Fruit fly (Drosophila melanogaster) whole organism, pupa: ENCODE results near the gene CG7685.

Source experiments
- CG10348 ChIP-seq: fragments of 200-800 bp; sonication (Bioruptor generic); IDR thresholded peaks from 2 replicates; pipeline ENCODE4 v1.3.6; 2022; ENCODE audit warnings: missing biosample characterization, missing genetic modification characterization
- CG12605 ChIP-seq: fragments of 200-800 bp; sonication (Bioruptor generic); IDR thresholded peaks from 2 replicates; pipeline ENCODE4 v1.3.6; 2022; ENCODE audit warnings: missing biosample characterization, missing genetic modification characterization
- CG13204 ChIP-seq: fragments of 200-800 bp; sonication (Bioruptor generic); optimal IDR thresholded peaks from 2 replicates; lab custom pipeline; 2018; ENCODE audit warnings: missing biosample characterization, mild to moderate bottlenecking, missing genetic modification characterization, moderate library complexity
- CG14655 ChIP-seq: fragments of 200-800 bp; sonication (Bioruptor generic); optimal IDR thresholded peaks from 3 replicates; lab custom pipeline; 2017; ENCODE audit warnings: mild to moderate bottlenecking, missing biosample characterization, missing genetic modification reagents, missing genetic modification characterization
- CG15710 ChIP-seq: fragments of 200-800 bp; sonication (Bioruptor generic); optimal IDR thresholded peaks from 2 replicates; lab custom pipeline; 2018; ENCODE audit warnings: missing biosample characterization, mild to moderate bottlenecking, missing genetic modification characterization, moderate library complexity
- CG17806 ChIP-seq: fragments of 200-800 bp; sonication (Bioruptor generic); optimal IDR thresholded peaks from 2 replicates; lab custom pipeline; 2018; ENCODE audit warnings: missing biosample characterization, mild to moderate bottlenecking, missing genetic modification characterization, moderate library complexity
- CG32121 ChIP-seq: fragments of 200-800 bp; sonication (Bioruptor generic); IDR thresholded peaks from 2 replicates; pipeline ENCODE4 v1.3.6; 2022; ENCODE audit warnings: missing biosample characterization, missing genetic modification characterization
- CG34367 ChIP-seq: fragments of 200-800 bp; sonication (Bioruptor generic); optimal IDR thresholded peaks from 2 replicates; lab custom pipeline; 2018; ENCODE audit warnings: missing biosample characterization, mild to moderate bottlenecking, missing genetic modification characterization
- CG4496 ChIP-seq: fragments of 200-800 bp; sonication (Bioruptor generic); IDR thresholded peaks from 3 replicates; pipeline ENCODE4 v1.3.6; 2022; ENCODE audit warnings: missing biosample characterization, missing genetic modification characterization
- CG8159 ChIP-seq: fragments of 200-800 bp; sonication (Bioruptor generic); optimal IDR thresholded peaks from 3 replicates; lab custom pipeline; 2018; ENCODE audit warnings: missing biosample characterization, mild to moderate bottlenecking, missing genetic modification characterization, moderate library complexity
- CG8301 ChIP-seq: fragments of 200-800 bp; sonication (Bioruptor generic); optimal IDR thresholded peaks from 2 replicates; lab custom pipeline; 2018; ENCODE audit warnings: missing biosample characterization, mild to moderate bottlenecking, missing genetic modification characterization
- CG9948 ChIP-seq: fragments of 200-800 bp; sonication (Bioruptor generic); optimal IDR thresholded peaks from 2 replicates; lab custom pipeline; 2018; ENCODE audit warnings: missing biosample characterization, mild to moderate bottlenecking, missing genetic modification characterization, moderate library complexity
- D1 ChIP-seq: fragments of 200-800 bp; sonication (Bioruptor generic); optimal IDR thresholded peaks from 2 replicates; lab custom pipeline; 2018; ENCODE audit warnings: missing biosample characterization, mild to moderate bottlenecking, missing genetic modification characterization, moderate library complexity
- EcR ChIP-seq: fragments of 200-800 bp; sonication (Bioruptor generic); optimal IDR thresholded peaks from 3 replicates; lab custom pipeline; 2019; ENCODE audit warnings: missing biosample characterization, missing genetic modification characterization, mild to moderate bottlenecking, moderate library complexity, missing genetic modification reagents
- Ets98B ChIP-seq: fragments of 200-800 bp; sonication (Bioruptor generic); IDR thresholded peaks from 2 replicates; pipeline ENCODE4 v1.3.6; 2022; ENCODE audit warnings: missing biosample characterization, missing genetic modification characterization
- Pif1A ChIP-seq: fragments of 200-800 bp; sonication (Bioruptor generic); optimal IDR thresholded peaks from 3 replicates; lab custom pipeline; 2016; ENCODE audit warnings: missing biosample characterization, missing genetic modification characterization
- Pif1B ChIP-seq: fragments of 200-800 bp; sonication (Bioruptor generic); optimal IDR thresholded peaks from 3 replicates; lab custom pipeline; 2016; ENCODE audit warnings: missing biosample characterization, missing genetic modification characterization
- Snoo ChIP-seq: fragments of 200-800 bp; sonication (Bioruptor generic); optimal IDR thresholded peaks from 3 replicates; lab custom pipeline; 2017; ENCODE audit warnings: missing biosample characterization, mild to moderate bottlenecking, missing genetic modification characterization, inconsistent platforms
- fd96Ca ChIP-seq: fragments of 200-800 bp; sonication (Bioruptor generic); IDR thresholded peaks from 3 replicates; pipeline ENCODE4 v1.3.6; 2022; ENCODE audit warnings: missing biosample characterization, missing genetic modification characterization
- gl ChIP-seq: fragments of 200-800 bp; sonication (Bioruptor generic); optimal IDR thresholded peaks from 2 replicates; lab custom pipeline; 2018; ENCODE audit warnings: missing biosample characterization, mild to moderate bottlenecking, missing genetic modification characterization
- rn ChIP-seq: fragments of 200-800 bp; sonication (Bioruptor generic); IDR thresholded peaks from 2 replicates; pipeline ENCODE4 v1.3.6; 2022; ENCODE audit warnings: missing biosample characterization, missing genetic modification characterization

The CG7685 gene

DNA sequence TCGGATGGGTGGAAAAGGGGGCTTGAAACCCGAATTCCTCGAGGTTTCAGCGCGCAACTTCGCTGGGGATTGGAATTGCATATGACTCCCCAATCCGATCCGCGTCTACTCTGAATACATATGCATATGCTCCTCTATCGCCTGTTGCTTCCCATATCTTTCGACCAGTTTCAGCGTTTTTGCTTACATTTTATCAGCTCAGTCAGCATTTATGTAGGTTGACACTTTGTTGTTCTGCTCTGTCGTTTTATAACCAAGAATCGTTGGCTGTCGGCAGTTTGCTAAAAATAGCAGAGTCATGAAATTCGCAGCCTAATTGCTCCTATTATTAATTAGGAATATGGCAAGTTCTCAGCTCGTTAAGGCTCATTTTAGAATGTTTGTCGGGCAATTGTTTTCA lies 9.0 kb upstream of the CG7685 start:
- no peak for TF ChIP-seq Ets98B (GFP tag; lab: Robert Waterston, UW)
- TF ChIP-seq CG4496 (GFP tag; lab: Robert Waterston, UW) = no peak
- no peak for TF ChIP-seq CG12605 (GFP tag; lab: Robert Waterston, UW)
- TF ChIP-seq, all 21 proteins: peak for 0

dm6 chr3R:18396801-18397604 lies 7.7 kb upstream of the CG7685 start, which contains the start of gene Vti1b:
Gene Vti1b, plus strand, starts transcription at chr3R:18396995.
- TF ChIP-seq fd96Ca (GFP tag; lab: Robert Waterston, UW) (peak; percentile 97), Pif1B (GFP tag; lab: Kevin White, UChicago) (peak; percentile 97), CG8301 (peak; percentile 98), CG34367 (tag; lab: Kevin White, UChicago) (peak; percentile 94), CG17806 (tag; lab: Kevin White, UChicago) (peak; percentile 97), CG9948 (peak; percentile 96), CG12605 (GFP tag; lab: Robert Waterston, UW) (peak; percentile 88), CG15710 (tag; lab: Kevin White, UChicago) (peak; percentile 97), gl (tag; lab: Kevin White, UChicago) (peak; percentile 98), Pif1A (GFP tag; lab: Kevin White, UChicago) (peak; percentile 97), CG8159 (tag; lab: Kevin White, UChicago) (peak; percentile 98), EcR (GFP tag; lab: Kevin White, UChicago) (peak; percentile 80), CG32121 (GFP tag; lab: Robert Waterston, UW) (peak; percentile 98), rn (GFP tag; lab: Robert Waterston, UW) (peak; percentile 94), CG14655 (GFP tag; lab: Kevin White, UChicago) (peak; percentile 98), D1 (tag; lab: Kevin White, UChicago) (peak; percentile 93), CG4496 (GFP tag; lab: Robert Waterston, UW) (peak; percentile 98), CG13204 (peak; percentile 91), Ets98B (GFP tag; lab: Robert Waterston, UW) (peak; percentile 97), CG10348 (GFP tag; lab: Robert Waterston, UW) (peak; percentile 93), Snoo (peak; percentile 94)

dm6 chr3R:18397834-18398378 lies 6.8 kb upstream of the CG7685 start:
- no peak for TF ChIP-seq rn (GFP tag; lab: Robert Waterston, UW)
- no peak for TF ChIP-seq CG34367 (tag; lab: Kevin White, UChicago)
- TF ChIP-seq CG10348 (GFP tag; lab: Robert Waterston, UW) = no peak
- no peak for TF ChIP-seq D1 (tag; lab: Kevin White, UChicago)
- no peak for TF ChIP-seq Pif1B (GFP tag; lab: Kevin White, UChicago)
- no peak for TF ChIP-seq CG32121 (GFP tag; lab: Robert Waterston, UW)
- TF ChIP-seq CG12605 (GFP tag; lab: Robert Waterston, UW) = peak; percentile 57
- TF ChIP-seq CG13204 = no peak
- no peak for TF ChIP-seq gl (tag; lab: Kevin White, UChicago)
- TF ChIP-seq CG15710 (tag; lab: Kevin White, UChicago) = no peak
- TF ChIP-seq CG14655 (GFP tag; lab: Kevin White, UChicago) = no peak
- peak; percentile 70; the same call in 2 of the 3 replicates for TF ChIP-seq fd96Ca (GFP tag; lab: Robert Waterston, UW)
- no peak for TF ChIP-seq Snoo
- TF ChIP-seq CG8159 (tag; lab: Kevin White, UChicago) = no peak
- peak; percentile 55 for TF ChIP-seq Ets98B (GFP tag; lab: Robert Waterston, UW)
- no peak for TF ChIP-seq Pif1A (GFP tag; lab: Kevin White, UChicago)
- TF ChIP-seq CG8301 = no peak
- TF ChIP-seq CG4496 (GFP tag; lab: Robert Waterston, UW) = peak; percentile 41; the same call in 2 of the 3 replicates
- TF ChIP-seq CG17806 (tag; lab: Kevin White, UChicago) = no peak
- no peak for TF ChIP-seq EcR (GFP tag; lab: Kevin White, UChicago)
- TF ChIP-seq CG9948 = no peak
- TF ChIP-seq, all 21 proteins: peak for 4

DNA sequence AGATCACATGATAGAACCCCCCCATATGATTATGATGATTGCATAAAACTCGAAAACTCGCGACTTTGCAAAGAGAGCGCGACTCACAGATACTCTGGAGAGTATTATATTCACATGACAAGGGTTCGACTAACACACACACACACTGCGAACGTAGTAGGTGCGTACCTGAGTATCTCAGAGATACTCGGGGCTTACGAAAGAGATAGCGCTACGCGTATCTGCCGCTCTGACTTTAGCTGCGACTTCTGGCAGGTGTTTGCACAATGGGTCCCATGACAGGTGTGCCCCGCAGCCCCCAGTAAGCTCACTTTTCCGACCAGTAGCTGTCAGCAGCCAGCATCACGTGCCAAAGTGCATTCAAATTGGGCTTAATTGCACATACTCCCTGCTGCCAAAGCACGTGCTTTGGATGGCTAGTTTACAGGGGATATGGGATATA lies 6.3 kb upstream of the CG7685 start:
- no peak for TF ChIP-seq CG15710 (tag; lab: Kevin White, UChicago)
- TF ChIP-seq CG9948 = no peak
- no peak for TF ChIP-seq D1 (tag; lab: Kevin White, UChicago)
- no peak for TF ChIP-seq CG4496 (GFP tag; lab: Robert Waterston, UW)
- no peak for TF ChIP-seq CG32121 (GFP tag; lab: Robert Waterston, UW)
- peak; percentile 6; the same call in 1 of the 3 replicates for TF ChIP-seq fd96Ca (GFP tag; lab: Robert Waterston, UW)
- TF ChIP-seq gl (tag; lab: Kevin White, UChicago) = no peak
- TF ChIP-seq Ets98B (GFP tag; lab: Robert Waterston, UW) = no peak
- peak; percentile 15 for TF ChIP-seq CG13204
- TF ChIP-seq Pif1A (GFP tag; lab: Kevin White, UChicago) = no peak
- peak; percentile 7 for TF ChIP-seq EcR (GFP tag; lab: Kevin White, UChicago)
- TF ChIP-seq CG8301 = no peak
- TF ChIP-seq Pif1B (GFP tag; lab: Kevin White, UChicago) = no peak
- TF ChIP-seq CG12605 (GFP tag; lab: Robert Waterston, UW) = no peak
- no peak for TF ChIP-seq CG14655 (GFP tag; lab: Kevin White, UChicago)
